Worm (Caenorhabditis elegans) whole organism, young adult: ENCODE data around the gene wago-5.

Experiments
- B0019.2 ChIP-seq: fragments of 200-800 bp; sonication (Bioruptor generic); conservative IDR thresholded peaks from 2 replicates; pipeline ENCODE4 v1.3.6; 2022; ENCODE audit warnings: missing genetic modification reagents, missing genetic modification characterization, missing compliant biosample characterization
- B0261.1 ChIP-seq: sonication (generic microtip); optimal IDR thresholded peaks from 2 replicates; lab custom pipeline; 2016; ENCODE audit warnings: mild to moderate bottlenecking, missing genetic modification characterization, moderate library complexity, missing compliant biosample characterization
- C06A6.2 ChIP-seq: fragments of 200-800 bp; sonication (Bioruptor generic); conservative IDR thresholded peaks from 2 replicates; pipeline ENCODE4 v1.3.6; 2022; ENCODE audit warnings: missing genetic modification characterization, missing compliant biosample characterization
- D2030.7 ChIP-seq: fragments of 200-800 bp; sonication (Bioruptor generic); IDR thresholded peaks from 2 replicates; pipeline ENCODE4 v1.3.6; 2022; ENCODE audit warnings: missing genetic modification reagents, missing genetic modification characterization, missing compliant biosample characterization
- F49E8.2 ChIP-seq: sonication (generic microtip); optimal IDR thresholded peaks from 3 replicates; lab custom pipeline; 2017; ENCODE audit warnings: missing genetic modification characterization, mild to moderate bottlenecking, missing compliant biosample characterization, antibody characterized with exemption, moderate library complexity; ENCODE audit not compliant: insufficient read depth
- F57C9.4 ChIP-seq: sonication (generic microtip); optimal IDR thresholded peaks from 2 replicates; lab custom pipeline; 2017; ENCODE audit warnings: mild to moderate bottlenecking, missing genetic modification characterization, missing compliant biosample characterization
- Y53G8AR.9 ChIP-seq: fragments of 200-800 bp; sonication (Bioruptor generic); conservative IDR thresholded peaks from 2 replicates; pipeline ENCODE4 v1.3.6; 2022; ENCODE audit warnings: missing genetic modification reagents, missing genetic modification characterization, missing compliant biosample characterization
- Y67H2A.10 ChIP-seq: fragments of 200-800 bp; sonication (Bioruptor generic); conservative IDR thresholded peaks from 2 replicates; pipeline ENCODE4 v1.3.6; 2022; ENCODE audit warnings: missing genetic modification reagents, missing genetic modification characterization, missing compliant biosample characterization
- Y95B8A.8 ChIP-seq: fragments of 200-800 bp; sonication (Bioruptor generic); IDR thresholded peaks from 2 replicates; pipeline ENCODE4 v1.3.6; 2022; ENCODE audit warnings: missing genetic modification reagents, missing genetic modification characterization, missing compliant biosample characterization
- aptf-2 ChIP-seq: fragments of 200-800 bp; sonication (Bioruptor generic); conservative IDR thresholded peaks from 2 replicates; pipeline ENCODE4 v1.3.6; 2022; ENCODE audit warnings: missing genetic modification reagents, missing genetic modification characterization, missing compliant biosample characterization
- athp-1 ChIP-seq: sonication (generic microtip); optimal IDR thresholded peaks from 2 replicates; lab custom pipeline; 2017; ENCODE audit warnings: mild to moderate bottlenecking, missing genetic modification characterization, missing compliant biosample characterization
- cebp-1 ChIP-seq, 2 experiments: fragments of 200-800 bp in 1 of 2; sonication (Bioruptor generic) in 1 of 2; sonication (generic microtip) in 1 of 2; IDR thresholded peaks in 1 of 2; optimal IDR thresholded peaks in 1 of 2; 2 replicates each; pipeline versions ENCODE4 v1.3.6 to Lab custom; 2017 to 2022; ENCODE audit warnings: missing compliant biosample characterization in 2 of 2, missing genetic modification characterization in 2 of 2, mild to moderate bottlenecking in 1 of 2, missing genetic modification reagents in 1 of 2, moderate library complexity in 1 of 2
- ceh-100 ChIP-seq: fragments of 200-800 bp; sonication (Bioruptor generic); IDR thresholded peaks from 2 replicates; pipeline ENCODE4 v1.3.6; 2022; ENCODE audit warnings: missing genetic modification reagents, missing genetic modification characterization, missing compliant biosample characterization
- die-1 ChIP-seq: sonication (generic microtip); optimal IDR thresholded peaks from 2 replicates; lab custom pipeline; 2016; ENCODE audit warnings: missing genotype, mild to moderate bottlenecking, missing genetic modification characterization, missing compliant biosample characterization
- dpl-1 ChIP-seq: fragments of 150-350 bp; optimal IDR thresholded peaks from 2 replicates; lab custom pipeline; 2014; ENCODE audit warnings: missing biosample characterization, missing genetic modification reagents, missing genetic modification characterization
- hrde-1 ChIP-seq: sonication (generic microtip); optimal IDR thresholded peaks from 2 replicates; lab custom pipeline; 2016; ENCODE audit warnings: missing genetic modification characterization, mild to moderate bottlenecking, missing compliant biosample characterization, moderate library complexity, missing genotype, missing genetic modification reagents, borderline replicate concordance
- lag-1 ChIP-seq: fragments of 200-800 bp; sonication (Bioruptor generic); IDR thresholded peaks from 2 replicates; pipeline ENCODE4 v1.3.6; 2022; ENCODE audit warnings: missing genetic modification reagents, missing genetic modification characterization, missing compliant biosample characterization
- let-526 ChIP-seq: fragments of 200-800 bp; sonication (Bioruptor generic); IDR thresholded peaks from 2 replicates; pipeline ENCODE4 v1.3.6; 2022; ENCODE audit warnings: missing genetic modification reagents, missing genetic modification characterization, missing compliant biosample characterization
- lir-1 ChIP-seq: fragments of 200-800 bp; sonication (Bioruptor generic); conservative IDR thresholded peaks from 2 replicates; pipeline ENCODE4 v1.3.6; 2022; ENCODE audit warnings: missing genetic modification reagents, missing genetic modification characterization, missing compliant biosample characterization
- madf-3 ChIP-seq: fragments of 200-800 bp; sonication (Bioruptor generic); IDR thresholded peaks from 2 replicates; pipeline ENCODE4 v1.3.6; 2022; ENCODE audit warnings: missing genetic modification reagents, missing genetic modification characterization, missing compliant biosample characterization
- mel-28 ChIP-seq: sonication (generic microtip); optimal IDR thresholded peaks from 2 replicates; lab custom pipeline; 2016; ENCODE audit warnings: borderline replicate concordance, mild to moderate bottlenecking, missing genetic modification characterization, missing compliant biosample characterization
- mes-4 ChIP-seq: sonication (generic microtip); optimal IDR thresholded peaks from 2 replicates; lab custom pipeline; 2016; ENCODE audit warnings: missing genotype, missing genetic modification characterization, missing compliant biosample characterization
- nfya-1 ChIP-seq: sonication (generic microtip); optimal IDR thresholded peaks from 2 replicates; lab custom pipeline; 2017; ENCODE audit warnings: antibody characterized with exemption, missing compliant biosample characterization, missing genetic modification characterization, borderline replicate concordance; ENCODE audit not compliant: insufficient read depth
- nfya-2 ChIP-seq: fragments of 200-800 bp; sonication (Bioruptor generic); IDR thresholded peaks from 2 replicates; pipeline ENCODE4 v1.3.6; 2022; ENCODE audit warnings: missing genetic modification reagents, missing genetic modification characterization, missing compliant biosample characterization
- nhr-120 ChIP-seq: fragments of 200-800 bp; sonication (Bioruptor generic); IDR thresholded peaks from 2 replicates; pipeline ENCODE4 v1.3.6; 2022; ENCODE audit warnings: missing genetic modification characterization, missing compliant biosample characterization
- nhr-179 ChIP-seq: sonication (generic microtip); optimal IDR thresholded peaks from 2 replicates; lab custom pipeline; 2016; ENCODE audit warnings: mild to moderate bottlenecking, missing genetic modification characterization, missing compliant biosample characterization
- nhr-27 ChIP-seq: fragments of 200-800 bp; sonication (Bioruptor generic); optimal IDR thresholded peaks from 2 replicates; lab custom pipeline; 2018; ENCODE audit warnings: mild to moderate bottlenecking, missing genetic modification characterization, moderate library complexity, missing compliant biosample characterization
- nhr-80 ChIP-seq: sonication (generic microtip); optimal IDR thresholded peaks from 2 replicates; lab custom pipeline; 2016; ENCODE audit warnings: missing genetic modification characterization, missing compliant biosample characterization
- rcor-1 ChIP-seq: fragments of 200-800 bp; sonication (Bioruptor generic); IDR thresholded peaks from 2 replicates; pipeline ENCODE4 v1.3.6; 2022; ENCODE audit warnings: missing genetic modification reagents, missing genetic modification characterization, missing compliant biosample characterization
- tbp1 ChIP-seq: fragments of 200-800 bp; sonication (Bioruptor generic); optimal IDR thresholded peaks from 2 replicates; lab custom pipeline; 2018; ENCODE audit warnings: mild to moderate bottlenecking, missing genetic modification characterization, missing compliant biosample characterization
- ztf-26 ChIP-seq: sonication (generic microtip); optimal IDR thresholded peaks from 2 replicates; lab custom pipeline; 2017; ENCODE audit warnings: missing genetic modification characterization, missing compliant biosample characterization
- ztf-28 ChIP-seq: fragments of 200-800 bp; sonication (Bioruptor generic); IDR thresholded peaks from 2 replicates; pipeline ENCODE4 v1.3.6; 2022; ENCODE audit warnings: missing genetic modification reagents, missing genetic modification characterization, missing compliant biosample characterization

wago-5 gene

DNA sequence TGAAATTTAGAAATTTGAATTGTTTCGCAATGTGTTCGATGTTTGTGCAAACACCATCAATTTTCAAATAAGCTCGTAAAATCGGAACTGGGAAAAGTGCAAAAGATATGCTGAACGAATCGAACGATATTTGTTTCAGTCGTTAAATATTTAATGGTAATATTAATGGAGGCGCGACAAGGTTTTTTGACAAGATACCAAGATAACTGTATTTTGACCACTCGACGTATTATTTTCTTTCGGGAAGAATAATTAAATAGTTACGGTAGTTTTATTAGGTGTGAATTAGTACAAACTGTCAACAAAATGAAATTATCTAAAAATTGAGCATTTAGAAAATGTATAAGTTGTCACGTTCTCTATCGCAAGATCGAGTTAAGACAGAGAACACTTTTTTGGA lies 11.0 kb downstream of the wago-5 start:
- TF ChIP-seq B0019.2 (no peak), dpl-1 (GFP tag; lab: Kevin White, UChicago) (no peak), mes-4 (no peak), lir-1 (GFP tag; lab: Robert Waterston, UW) (no peak), B0261.1 (tag; lab: Kevin White, UChicago) (no peak)
- TF ChIP-seq, all 124 proteins: peak for 0

ce11 chrII:5801075-5801474 lies 14.2 kb downstream of the wago-5 start, which contains the start of the genes K05F1.9 and K05F1.1:
K05F1.9 (minus strand) TSS chrII:5801175.
K05F1.1 (plus strand) TSS chrII:5801382.
- no peak for TF ChIP-seq tbp1 (GFP tag; lab: Kevin White, UChicago)
- TF ChIP-seq C06A6.2 (GFP tag; lab: Robert Waterston, UW): no peak
- no peak for TF ChIP-seq Y95B8A.8
- TF ChIP-seq F49E8.2 (tag; lab: Kevin White, UChicago): no peak
- no peak for TF ChIP-seq rcor-1 (GFP tag; lab: Robert Waterston, UW)
- TF ChIP-seq Y67H2A.10 (GFP tag; lab: Robert Waterston, UW): no peak
- no peak for TF ChIP-seq mes-4
- no peak for TF ChIP-seq nfya-1 (tag; lab: Kevin White, UChicago)
- no peak for TF ChIP-seq lag-1

- TF ChIP-seq mel-28 (tag; lab: Kevin White, UChicago) (no peak), F57C9.4 (tag; lab: Kevin White, UChicago) (no peak), tbp1 (GFP tag; lab: Kevin White, UChicago) (no peak), die-1 (tag; lab: Kevin White, UChicago) (no peak), let-526 (GFP tag; lab: Robert Waterston, UW) (no peak), nfya-2 (no peak), ztf-26 (tag; lab: Kevin White, UChicago) (no peak), cebp-1 (GFP tag; IDR thresholded peaks at IDR 0.05; lab: Robert Waterston, UW) (no peak), cebp-1 (tag; optimal IDR thresholded peaks at IDR 0.05; lab: Kevin White, UChicago) (no peak), Y53G8AR.9 (GFP tag; lab: Robert Waterston, UW) (no peak), aptf-2 (GFP tag; lab: Robert Waterston, UW) (no peak), lir-1 (GFP tag; lab: Robert Waterston, UW) (no peak)
Measured at ce11 chrII:5799553-5799952, 15.7 kb downstream of the wago-5 start, which contains the start of gene K05F1.8. K05F1.8 (minus strand) TSS chrII:5799653.

- TF ChIP-seq Y95B8A.8 (no peak), ztf-28 (GFP tag; lab: Robert Waterston, UW) (no peak), D2030.7 (no peak), madf-3 (GFP tag; lab: Robert Waterston, UW) (no peak), nfya-2 (no peak), hrde-1 (tag; lab: Kevin White, UChicago) (no peak), athp-1 (tag; lab: Kevin White, UChicago) (no peak), tbp1 (GFP tag; lab: Kevin White, UChicago) (no peak), nhr-27 (tag; lab: Kevin White, UChicago) (no peak), ceh-100 (GFP tag; lab: Robert Waterston, UW) (no peak), nhr-120 (GFP tag; lab: Robert Waterston, UW) (no peak), nhr-179 (tag; lab: Kevin White, UChicago) (no peak), nhr-80 (tag; lab: Kevin White, UChicago) (no peak), B0261.1 (tag; lab: Kevin White, UChicago) (no peak)
- TF ChIP-seq, all 124 proteins: peak for 0
Measured at ce11 chrII:5797348-5797977, 17.8 kb downstream of the wago-5 start, which contains the start of the genes msp-63 and msp-142. msp-63 (minus strand) TSS chrII:5797448. msp-142 (plus strand) TSS chrII:5797927.
